Worm (Caenorhabditis elegans) whole organism, young adult: Measurements from ENCODE around the gene ztf-30.

Experiments
- F33H1.4 ChIP-seq: fragments of 200-800 bp; sonication (Bioruptor generic); IDR thresholded peaks from 2 replicates; pipeline ENCODE4 v1.3.6; 2022; ENCODE audit warnings: missing genetic modification reagents, missing genetic modification characterization, missing compliant biosample characterization
- egrh-3 ChIP-seq: fragments of 200-800 bp; sonication (Bioruptor generic); IDR thresholded peaks from 2 replicates; pipeline ENCODE4 v1.3.6; 2022; ENCODE audit warnings: missing genetic modification reagents, missing genetic modification characterization, missing compliant biosample characterization
- ekl-4 ChIP-seq: fragments of 200-800 bp; sonication (Bioruptor generic); IDR thresholded peaks from 2 replicates; pipeline ENCODE4 v1.3.6; 2022; ENCODE audit warnings: missing genetic modification reagents, missing genetic modification characterization, missing compliant biosample characterization
- hlh-26 ChIP-seq: fragments of 200-800 bp; sonication (Bioruptor generic); conservative IDR thresholded peaks from 2 replicates; pipeline ENCODE4 v1.3.6; 2022; ENCODE audit warnings: missing genetic modification reagents, missing genetic modification characterization, missing compliant biosample characterization
- lir-1 ChIP-seq: fragments of 200-800 bp; sonication (Bioruptor generic); conservative IDR thresholded peaks from 2 replicates; pipeline ENCODE4 v1.3.6; 2022; ENCODE audit warnings: missing genetic modification reagents, missing genetic modification characterization, missing compliant biosample characterization
- lsy-27 ChIP-seq: sonication (generic microtip); optimal IDR thresholded peaks from 2 replicates; lab custom pipeline; 2017; ENCODE audit warnings: missing genetic modification characterization, mild to moderate bottlenecking, missing compliant biosample characterization, antibody characterized with exemption, missing genotype, borderline replicate concordance; ENCODE audit not compliant: insufficient read depth
- nfyb-1 ChIP-seq: fragments of 200-800 bp; sonication (Bioruptor generic); IDR thresholded peaks from 2 replicates; pipeline ENCODE4 v1.3.6; 2022; ENCODE audit warnings: missing genetic modification reagents, missing genetic modification characterization, missing compliant biosample characterization
- pbrm-1 ChIP-seq: fragments of 200-800 bp; sonication (Bioruptor generic); IDR thresholded peaks from 2 replicates; pipeline ENCODE4 v1.3.6; 2022; ENCODE audit warnings: missing genetic modification reagents, missing genetic modification characterization, missing compliant biosample characterization
- sea-2 ChIP-seq: fragments of 200-800 bp; sonication (Bioruptor generic); IDR thresholded peaks from 2 replicates; pipeline ENCODE4 v1.3.6; 2022; ENCODE audit warnings: missing genetic modification characterization, missing compliant biosample characterization
- unc-130 ChIP-seq: sonication (generic microtip); optimal IDR thresholded peaks from 2 replicates; lab custom pipeline; 2016; ENCODE audit warnings: missing genetic modification reagents, missing genetic modification characterization, missing compliant biosample characterization
- zim-3 ChIP-seq: sonication (generic microtip); optimal IDR thresholded peaks from 2 replicates; lab custom pipeline; 2017; ENCODE audit warnings: mild to moderate bottlenecking, missing genetic modification characterization, moderate library complexity, missing compliant biosample characterization
- ztf-18 ChIP-seq: sonication (generic microtip); optimal IDR thresholded peaks from 2 replicates; lab custom pipeline; 2016; ENCODE audit warnings: missing genotype, mild to moderate bottlenecking, missing genetic modification characterization, missing compliant biosample characterization

- TF ChIP-seq nfyb-1 (GFP tag; lab: Robert Waterston, UW) (no peak), zim-3 (tag; lab: Kevin White, UChicago) (no peak), F33H1.4 (GFP tag; lab: Robert Waterston, UW) (no peak), hlh-26 (GFP tag; lab: Robert Waterston, UW) (no peak), ztf-18 (no peak), lsy-27 (no peak), lir-1 (GFP tag; lab: Robert Waterston, UW) (no peak), egrh-3 (GFP tag; lab: Robert Waterston, UW) (no peak), pbrm-1 (GFP tag; lab: Robert Waterston, UW) (no peak), ekl-4 (GFP tag; lab: Robert Waterston, UW) (no peak), unc-130 (GFP tag; lab: Kevin White, UChicago) (no peak), sea-2 (GFP tag; lab: Robert Waterston, UW) (no peak)
Observed at ce11 chrIII:8621982-8622381, 24.3 kb upstream of the ztf-30 start.
